Fruit fly (Drosophila melanogaster) whole organism, wandering third instar larva: ENCODE results near the gene CG13113.
A peak's percentile ranks its signal among the peaks of the same experiment; 100 is the strongest.

Source experiments
- Abd-B ChIP-seq: fragments of >200 bp; optimal IDR thresholded peaks from 2 replicates; lab custom pipeline; 2017; ENCODE audit warnings: missing biosample characterization, missing genetic modification characterization
- CG32264 ChIP-seq: fragments of 200-800 bp; sonication (Bioruptor generic); optimal IDR thresholded peaks from 2 replicates; lab custom pipeline; 2016; ENCODE audit warnings: missing biosample characterization, missing genetic modification characterization
- CG9705 ChIP-seq: fragments of 200-800 bp; sonication (Bioruptor generic); optimal IDR thresholded peaks from 2 replicates; lab custom pipeline; 2018; ENCODE audit warnings: missing biosample characterization, mild to moderate bottlenecking, missing genetic modification characterization
- CrebA ChIP-seq: fragments of 200-800 bp; sonication (Bioruptor generic); optimal IDR thresholded peaks from 2 replicates; lab custom pipeline; 2016; ENCODE audit warnings: missing biosample characterization, mild to moderate bottlenecking, missing genetic modification characterization, borderline replicate concordance
- Dfd ChIP-seq: fragments of >200 bp; optimal IDR thresholded peaks from 2 replicates; lab custom pipeline; 2017; ENCODE audit warnings: missing biosample characterization, missing genetic modification characterization
- Dif ChIP-seq: fragments of 200-275, 200-300 bp; sonication (Bioruptor generic); optimal IDR thresholded peaks from 2 replicates; lab custom pipeline; 2018; ENCODE audit warnings: missing biosample characterization, missing genetic modification characterization; ENCODE audit not compliant: partially characterized antibody
- GATAd ChIP-seq: sonication (Bioruptor generic); optimal IDR thresholded peaks from 2 replicates; lab custom pipeline; 2016; ENCODE audit warnings: missing biosample characterization, missing genetic modification characterization
- HLH106 ChIP-seq: fragments of 200-800 bp; optimal IDR thresholded peaks from 3 replicates; lab custom pipeline; 2019; ENCODE audit warnings: missing biosample characterization, mild to moderate bottlenecking, missing genetic modification characterization, moderate library complexity
- Hnf4 ChIP-seq: fragments of 200-800 bp; sonication (Bioruptor generic); optimal IDR thresholded peaks from 2 replicates; lab custom pipeline; 2016; ENCODE audit warnings: missing biosample characterization, mild to moderate bottlenecking, missing genetic modification characterization
- Hr78 ChIP-seq: fragments of >200 bp; optimal IDR thresholded peaks from 2 replicates; lab custom pipeline; 2017; ENCODE audit warnings: missing biosample characterization, missing genetic modification characterization
- Hr83 ChIP-seq: fragments of 200-300 bp; sonication (Bioruptor generic); optimal IDR thresholded peaks from 2 replicates; lab custom pipeline; 2016; ENCODE audit warnings: missing biosample characterization, mild to moderate bottlenecking, missing genetic modification characterization, moderate library complexity; ENCODE audit not compliant: poor library complexity, severe bottlenecking
- Jra ChIP-seq: sonication (Bioruptor generic); optimal IDR thresholded peaks from 2 replicates; lab custom pipeline; 2016; ENCODE audit warnings: missing biosample characterization, missing genetic modification characterization
- Mio ChIP-seq: sonication (Bioruptor generic); optimal IDR thresholded peaks from 2 replicates; lab custom pipeline; 2016; ENCODE audit warnings: missing biosample characterization, missing genetic modification characterization
- Myc ChIP-seq: fragments of >200 bp; optimal IDR thresholded peaks from 2 replicates; lab custom pipeline; 2017
- N ChIP-seq: fragments of >200 bp; optimal IDR thresholded peaks from 2 replicates; lab custom pipeline; 2018; ENCODE audit warnings: missing biosample characterization, missing external identifiers, missing genetic modification characterization
- OdsH ChIP-seq: fragments of 200-800 bp; sonication (Bioruptor generic); optimal IDR thresholded peaks from 2 replicates; lab custom pipeline; 2016; ENCODE audit warnings: missing biosample characterization, mild to moderate bottlenecking, missing genetic modification characterization
- Rel ChIP-seq, 2 experiments: fragments of 200-800 bp; sonication (Bioruptor generic) in 1 of 2; optimal IDR thresholded peaks; 2 replicates in 1 of 2; 3 replicates in 1 of 2; lab custom pipeline; 2016 to 2019; ENCODE audit warnings: mild to moderate bottlenecking in 2 of 2, missing biosample characterization in 2 of 2, missing genetic modification characterization in 2 of 2, moderate library complexity in 1 of 2
- Sp1 ChIP-seq: fragments of 200-800 bp; sonication (Bioruptor generic); optimal IDR thresholded peaks from 3 replicates; lab custom pipeline; 2019; ENCODE audit warnings: missing biosample characterization, mild to moderate bottlenecking, missing genetic modification characterization, moderate library complexity
- Vsx2 ChIP-seq: fragments of 200-300, 225-300 bp; sonication (Bioruptor generic); optimal IDR thresholded peaks from 2 replicates; lab custom pipeline; 2018; ENCODE audit warnings: missing biosample characterization, missing genetic modification characterization; ENCODE audit not compliant: partially characterized antibody
- br ChIP-seq: fragments of 200-800 bp; sonication (Bioruptor generic); optimal IDR thresholded peaks from 2 replicates; lab custom pipeline; 2016; ENCODE audit warnings: missing biosample characterization, missing genetic modification characterization
- brk ChIP-seq: fragments of 200-800 bp; sonication (Bioruptor generic); optimal IDR thresholded peaks from 2 replicates; lab custom pipeline; 2016; ENCODE audit warnings: missing biosample characterization, mild to moderate bottlenecking, missing genetic modification characterization
- dl ChIP-seq, 2 experiments: fragments of 175-275, 200-275 bp in 1 of 2; fragments of 200-275 bp in 1 of 2; sonication (Bioruptor generic); optimal IDR thresholded peaks; lab custom pipeline; 2018; ENCODE audit warnings: mild to moderate bottlenecking in 2 of 2, missing biosample characterization in 2 of 2, missing genetic modification characterization in 2 of 2, moderate library complexity in 2 of 2; ENCODE audit not compliant: partially characterized antibody in 2 of 2, insufficient read depth in 1 of 2
- dmrt93B ChIP-seq: fragments of 200-800 bp; sonication (Bioruptor generic); optimal IDR thresholded peaks from 2 replicates; lab custom pipeline; 2018; ENCODE audit warnings: missing biosample characterization, mild to moderate bottlenecking, missing genetic modification characterization
- dsf ChIP-seq: sonication (Bioruptor generic); optimal IDR thresholded peaks from 2 replicates; lab custom pipeline; 2016; ENCODE audit warnings: missing biosample characterization, missing genetic modification characterization, borderline replicate concordance
- ey ChIP-seq: fragments of 200-800 bp; sonication (Bioruptor generic); optimal IDR thresholded peaks from 2 replicates; lab custom pipeline; 2016; ENCODE audit warnings: missing biosample characterization, missing genetic modification characterization
- foxo ChIP-seq, 2 experiments: fragments of 200-800 bp; sonication (Bioruptor generic); optimal IDR thresholded peaks; 2 replicates in 1 of 2; 3 replicates in 1 of 2; lab custom pipeline; 2016 to 2017; ENCODE audit warnings: missing biosample characterization in 2 of 2, missing genetic modification characterization in 2 of 2
- fru ChIP-seq: fragments of 200-800 bp; sonication (Bioruptor generic); optimal IDR thresholded peaks from 3 replicates; lab custom pipeline; 2016; ENCODE audit warnings: missing biosample characterization, mild to moderate bottlenecking, missing genetic modification characterization
- h ChIP-seq: fragments of 200-800 bp; sonication (Bioruptor generic); optimal IDR thresholded peaks from 3 replicates; lab custom pipeline; 2016; ENCODE audit warnings: missing biosample characterization, mild to moderate bottlenecking, missing genetic modification characterization
- jim ChIP-seq: fragments of 175-275, 200-325 bp; sonication (Bioruptor generic); optimal IDR thresholded peaks from 2 replicates; lab custom pipeline; 2016; ENCODE audit warnings: missing biosample characterization, mild to moderate bottlenecking, missing genetic modification characterization
- lola ChIP-seq: fragments of >200 bp; optimal IDR thresholded peaks from 2 replicates; lab custom pipeline; 2017; ENCODE audit warnings: missing biosample characterization, missing genetic modification characterization
- pan ChIP-seq: fragments of >200 bp; optimal IDR thresholded peaks from 2 replicates; lab custom pipeline; 2017
- psq ChIP-seq: fragments of 200-800 bp; sonication (Bioruptor generic); optimal IDR thresholded peaks from 3 replicates; lab custom pipeline; 2017; ENCODE audit warnings: missing biosample characterization, mild to moderate bottlenecking, missing genetic modification characterization, moderate library complexity
- rgr ChIP-seq: fragments of 200-800 bp; sonication (Bioruptor generic); optimal IDR thresholded peaks from 3 replicates; lab custom pipeline; 2016; ENCODE audit warnings: missing biosample characterization, mild to moderate bottlenecking, missing genetic modification characterization
- sage ChIP-seq: fragments of 200-800 bp; sonication (Bioruptor generic); optimal IDR thresholded peaks from 2 replicates; lab custom pipeline; 2016; ENCODE audit warnings: missing biosample characterization, mild to moderate bottlenecking, missing genetic modification characterization
- sv ChIP-seq: fragments of 200-800 bp; sonication (Bioruptor generic); optimal IDR thresholded peaks from 3 replicates; lab custom pipeline; 2016; ENCODE audit warnings: missing biosample characterization, missing genetic modification characterization
- tai ChIP-seq: sonication (Bioruptor generic); optimal IDR thresholded peaks from 2 replicates; lab custom pipeline; 2016; ENCODE audit warnings: missing biosample characterization, missing genetic modification characterization
- usp ChIP-seq: fragments of >200 bp; optimal IDR thresholded peaks from 2 replicates; lab custom pipeline; 2017; ENCODE audit warnings: missing biosample characterization, missing genetic modification characterization
- woc ChIP-seq: sonication (Bioruptor generic); optimal IDR thresholded peaks from 2 replicates; lab custom pipeline; 2016; ENCODE audit warnings: missing biosample characterization, mild to moderate bottlenecking, missing genetic modification characterization

CG13113 gene

DNA sequence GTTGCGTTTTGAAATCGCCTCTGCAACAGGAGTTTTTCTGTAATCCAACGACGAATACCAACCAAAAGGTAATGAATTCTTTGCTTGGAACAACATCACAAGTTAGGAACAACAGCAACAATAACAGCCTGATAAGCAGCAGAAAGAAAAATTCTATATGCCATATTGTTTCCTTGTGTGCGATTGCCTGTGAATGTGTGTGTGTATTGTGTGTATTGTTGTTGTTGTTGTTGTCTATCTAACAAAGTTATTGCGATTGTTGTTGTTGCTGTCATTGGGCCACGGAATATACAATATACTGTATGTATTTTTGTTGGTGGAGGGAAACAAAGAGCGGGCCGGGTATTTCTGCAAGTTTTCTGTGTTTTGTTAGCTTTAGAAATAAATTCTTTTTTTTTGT is 25.2 kb downstream of the CG13113 start:
- TF ChIP-seq br (GFP tag; lab: Kevin White, UChicago) = no peak
- TF ChIP-seq HLH106 = no peak
- no peak for TF ChIP-seq Jra (GFP tag; lab: Kevin White, UChicago)
- TF ChIP-seq Hnf4 = no peak
- no peak for TF ChIP-seq ey (GFP tag; lab: Kevin White, UChicago)
- TF ChIP-seq woc = no peak
- no peak for TF ChIP-seq Abd-B (GFP tag; lab: Kevin White, UChicago)
- no peak for TF ChIP-seq sv (GFP tag; lab: Kevin White, UChicago)
- no peak for TF ChIP-seq Dfd (GFP tag; lab: Kevin White, UChicago)
- TF ChIP-seq dmrt93B = no peak
- TF ChIP-seq Vsx2 (GFP tag; lab: Kevin White, UChicago) = no peak
- no peak for TF ChIP-seq Hr78 (GFP tag; lab: Kevin White, UChicago)
- no peak for TF ChIP-seq usp (GFP tag; lab: Kevin White, UChicago)
- no peak for TF ChIP-seq dl (GFP tag; optimal IDR thresholded peaks at IDR 0.05; lab: Kevin White, UChicago; ENCODE audit: insufficient read depth in 1 of 2, partially characterized antibody in 2 of 2)
- TF ChIP-seq foxo (GFP tag; optimal IDR thresholded peaks at IDR 0.05; lab: Kevin White, UChicago) = no peak
- TF ChIP-seq, all 38 proteins: peak for 0

DNA sequence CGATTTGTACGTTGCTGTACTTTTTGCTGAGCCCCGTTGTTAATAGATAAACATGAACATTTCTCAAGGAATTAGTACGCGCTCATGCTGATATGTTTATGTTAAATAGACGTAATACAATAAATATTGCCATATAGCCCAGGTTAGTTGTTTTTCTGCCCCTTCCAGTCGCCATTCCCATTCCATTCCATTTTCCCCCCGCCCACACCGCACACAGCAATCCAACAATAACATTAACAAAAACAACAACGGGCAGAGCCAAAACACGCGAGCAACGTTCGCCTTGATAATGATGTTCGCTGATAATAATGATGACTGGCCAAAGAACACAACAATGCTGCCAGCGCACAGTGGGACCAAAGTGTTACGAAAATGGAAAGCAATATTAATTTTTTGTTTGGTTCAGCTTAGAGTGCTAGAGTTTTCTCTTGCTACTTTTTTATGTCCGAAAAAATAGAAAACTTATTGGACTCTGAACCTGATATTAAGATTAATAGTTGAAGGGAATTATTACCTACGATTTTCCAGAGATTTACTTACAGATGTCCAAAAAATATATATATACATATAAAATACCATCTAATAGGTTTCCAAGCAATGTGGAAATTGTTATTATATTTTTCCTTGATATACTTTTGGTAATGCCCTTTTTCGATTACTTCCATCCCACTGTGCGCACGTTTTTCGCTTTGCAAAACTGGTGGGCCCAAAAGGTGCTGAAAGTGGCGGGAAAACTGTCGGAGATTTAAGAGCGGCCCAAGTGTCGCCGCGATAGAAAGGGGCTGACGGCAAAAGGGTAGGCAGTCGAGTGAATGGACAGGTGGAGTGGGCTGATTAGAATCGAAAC is 25.8 kb downstream of the CG13113 start:
- TF ChIP-seq dmrt93B (peak; percentile 91), h (GFP tag; lab: Kevin White, UChicago) (peak; percentile 95), GATAd (GFP tag; lab: Kevin White, UChicago) (no peak), CG32264 (GFP tag; lab: Kevin White, UChicago) (peak; percentile 61), jim (GFP tag; lab: Kevin White, UChicago) (no peak), Sp1 (GFP tag; lab: Kevin White, UChicago) (peak; percentile 95), brk (GFP tag; lab: Kevin White, UChicago) (no peak), usp (GFP tag; lab: Kevin White, UChicago) (no peak), Dfd (GFP tag; lab: Kevin White, UChicago) (peak; percentile 95), sv (GFP tag; lab: Kevin White, UChicago) (peak; percentile 94), sage (GFP tag; lab: Kevin White, UChicago) (peak; percentile 93), br (GFP tag; lab: Kevin White, UChicago) (peak; percentile 90), Jra (GFP tag; lab: Kevin White, UChicago) (peak; percentile 35), HLH106 (peak; percentile 94), CG9705 (GFP tag; lab: Kevin White, UChicago) (peak; percentile 82), N (GFP tag; lab: Kevin White, UChicago) (no peak), ey (GFP tag; lab: Kevin White, UChicago) (peak; percentile 87), lola (GFP tag; lab: Kevin White, UChicago) (no peak), Mio (GFP tag; lab: Kevin White, UChicago) (peak; percentile 61), OdsH (GFP tag; lab: Kevin White, UChicago) (peak; percentile 95), CrebA (GFP tag; lab: Kevin White, UChicago) (peak; percentile 78), dl (GFP tag; optimal IDR thresholded peaks at IDR 0.05; lab: Kevin White, UChicago; ENCODE audit: insufficient read depth in 1 of 2, partially characterized antibody in 2 of 2) (no peak), woc (peak; percentile 85), tai (GFP tag; lab: Kevin White, UChicago) (no peak), Dif (no peak), Myc (no peak), psq (GFP tag; lab: Kevin White, UChicago) (peak; percentile 93), Abd-B (GFP tag; lab: Kevin White, UChicago) (no peak), Hnf4 (peak; percentile 73), Vsx2 (GFP tag; lab: Kevin White, UChicago) (no peak), Hr83 (GFP tag; lab: Kevin White, UChicago) (no peak), rgr (GFP tag; lab: Kevin White, UChicago) (peak; percentile 93), Hr78 (GFP tag; lab: Kevin White, UChicago) (no peak), Rel (GFP tag; optimal IDR thresholded peaks at IDR 0.05; lab: Kevin White, UChicago) (peak; percentile 88), Rel (tag; optimal IDR thresholded peaks at IDR 0.05; lab: Kevin White, UChicago) (peak; percentile 55), foxo (GFP tag; optimal IDR thresholded peaks at IDR 0.05; lab: Kevin White, UChicago) (peak; percentile 70 to 90), pan (no peak), fru (peak; percentile 94), dsf (GFP tag; lab: Kevin White, UChicago) (peak; percentile 63)
